Worm (Caenorhabditis elegans) whole organism, L2 larva: ENCODE measurements around the gene dct-19.
A peak's percentile ranks its signal among the peaks of the same experiment; 100 is the strongest.

Source experiments
- C34F6.9 ChIP-seq: fragments of 150-350 bp; optimal IDR thresholded peaks from 2 replicates; lab custom pipeline; 2014; ENCODE audit warnings: missing biosample characterization, missing genetic modification characterization
- F13H6.1 ChIP-seq: sonication (generic microtip); optimal IDR thresholded peaks from 2 replicates; lab custom pipeline; 2016; ENCODE audit warnings: missing genetic modification characterization, missing compliant biosample characterization
- Y55F3AM.14 ChIP-seq: fragments of 200-800 bp; sonication (Bioruptor generic); optimal IDR thresholded peaks from 2 replicates; lab custom pipeline; 2018; ENCODE audit warnings: mild to moderate bottlenecking, missing genetic modification characterization, missing compliant biosample characterization
- ZK546.5 ChIP-seq: sonication (generic microtip); optimal IDR thresholded peaks from 2 replicates; lab custom pipeline; 2017; ENCODE audit warnings: missing biosample characterization, missing genetic modification characterization
- alr-1 ChIP-seq: fragments of 150-350 bp; optimal IDR thresholded peaks from 2 replicates; lab custom pipeline; 2014; ENCODE audit warnings: missing biosample characterization, missing genetic modification characterization
- ama-1 ChIP-seq: fragments of 150-350 bp; optimal IDR thresholded peaks from 2 replicates; lab custom pipeline; 2018; ENCODE audit warnings: inconsistent platforms
- blmp-1 ChIP-seq: sonication (generic microtip); optimal IDR thresholded peaks from 2 replicates; lab custom pipeline; 2017; ENCODE audit warnings: missing genetic modification characterization, mild to moderate bottlenecking, missing compliant biosample characterization, antibody characterized with exemption, moderate library complexity; ENCODE audit not compliant: insufficient read depth
- ceh-16 ChIP-seq: fragments of 150-350 bp; optimal IDR thresholded peaks from 2 replicates; lab custom pipeline; 2014; ENCODE audit warnings: missing biosample characterization, missing genetic modification characterization
- crh-2 ChIP-seq: sonication (generic microtip); optimal IDR thresholded peaks from 2 replicates; lab custom pipeline; 2017; ENCODE audit warnings: missing biosample characterization, missing genetic modification characterization
- dmd-4 ChIP-seq: sonication (generic microtip); optimal IDR thresholded peaks from 2 replicates; lab custom pipeline; 2017; ENCODE audit warnings: missing biosample characterization, missing genetic modification characterization
- egl-27 ChIP-seq: sonication (generic microtip); optimal IDR thresholded peaks from 3 replicates; lab custom pipeline; 2017; ENCODE audit warnings: missing biosample characterization, missing genetic modification reagents, missing genetic modification characterization
- elt-3 ChIP-seq: sonication (generic microtip); optimal IDR thresholded peaks from 2 replicates; lab custom pipeline; 2017; ENCODE audit warnings: missing biosample characterization, missing genetic modification characterization
- fos-1 ChIP-seq: fragments of 150-350 bp; optimal IDR thresholded peaks from 2 replicates; lab custom pipeline; 2014; ENCODE audit warnings: missing biosample characterization, missing genetic modification characterization
- lin-39 ChIP-seq: fragments of 150-350 bp; optimal IDR thresholded peaks from 2 replicates; lab custom pipeline; 2014; ENCODE audit warnings: missing biosample characterization, missing genetic modification reagents, missing genetic modification characterization
- mab-5 ChIP-seq: fragments of 150-350 bp; optimal IDR thresholded peaks from 2 replicates; lab custom pipeline; 2014; ENCODE audit warnings: missing biosample characterization, missing genetic modification characterization
- nhr-12 ChIP-seq: fragments of 150-350 bp; optimal IDR thresholded peaks from 2 replicates; lab custom pipeline; 2014; ENCODE audit warnings: missing biosample characterization, missing genetic modification characterization
- nhr-129 ChIP-seq: fragments of 150-350 bp; optimal IDR thresholded peaks from 2 replicates; lab custom pipeline; 2014; ENCODE audit warnings: missing biosample characterization, missing genetic modification characterization
- nhr-25 ChIP-seq: fragments of 150-350 bp; sonication (generic microtip); optimal IDR thresholded peaks from 3 replicates; lab custom pipeline; 2014; ENCODE audit warnings: missing biosample characterization, missing genetic modification characterization
- nhr-6 ChIP-seq: fragments of 150-350 bp; optimal IDR thresholded peaks from 2 replicates; lab custom pipeline; 2014; ENCODE audit warnings: missing biosample characterization, missing genetic modification characterization
- nhr-77 ChIP-seq: fragments of 150-350 bp; optimal IDR thresholded peaks from 2 replicates; lab custom pipeline; 2014; ENCODE audit warnings: missing biosample characterization, missing genetic modification characterization
- peb-1 ChIP-seq: fragments of 150-350 bp; optimal IDR thresholded peaks from 2 replicates; lab custom pipeline; 2014; ENCODE audit warnings: missing biosample characterization, missing genetic modification characterization
- skn-1 ChIP-seq: sonication (generic microtip); optimal IDR thresholded peaks from 2 replicates; lab custom pipeline; 2017; ENCODE audit warnings: missing biosample characterization, missing genetic modification characterization
- sma-9 ChIP-seq, 2 experiments: fragments of 150-350 bp in 1 of 2; sonication (generic microtip) in 1 of 2; optimal IDR thresholded peaks; 2 replicates each; lab custom pipeline; 2014 to 2016; ENCODE audit warnings: missing genetic modification characterization in 2 of 2, mild to moderate bottlenecking in 1 of 2, missing biosample characterization in 1 of 2, missing compliant biosample characterization in 1 of 2, missing genetic modification reagents in 1 of 2, moderate library complexity in 1 of 2
- snpc-4 ChIP-seq: fragments of 150-350 bp; optimal IDR thresholded peaks from 2 replicates; lab custom pipeline; 2014; ENCODE audit warnings: missing biosample characterization, missing genetic modification characterization
- unc-62 ChIP-seq: fragments of 150-350 bp; optimal IDR thresholded peaks from 2 replicates; lab custom pipeline; 2014; ENCODE audit warnings: missing biosample characterization, missing genetic modification reagents, missing genetic modification characterization
- zag-1 ChIP-seq: fragments of 150-350 bp; optimal IDR thresholded peaks from 2 replicates; lab custom pipeline; 2014; ENCODE audit warnings: missing biosample characterization, missing genetic modification characterization
- ztf-1 ChIP-seq: fragments of 200-800 bp; sonication (Bioruptor generic); conservative IDR thresholded peaks from 2 replicates; pipeline ENCODE4 v1.3.6; 2022; ENCODE audit warnings: missing genetic modification characterization, missing compliant biosample characterization
- ztf-11 ChIP-seq: sonication (generic microtip); optimal IDR thresholded peaks from 2 replicates; lab custom pipeline; 2017; ENCODE audit warnings: missing biosample characterization, missing genetic modification characterization
- ztf-4 ChIP-seq: fragments of 150-350 bp; optimal IDR thresholded peaks from 2 replicates; lab custom pipeline; 2014; ENCODE audit warnings: missing biosample characterization, missing genetic modification characterization

The dct-19 gene

DNA sequence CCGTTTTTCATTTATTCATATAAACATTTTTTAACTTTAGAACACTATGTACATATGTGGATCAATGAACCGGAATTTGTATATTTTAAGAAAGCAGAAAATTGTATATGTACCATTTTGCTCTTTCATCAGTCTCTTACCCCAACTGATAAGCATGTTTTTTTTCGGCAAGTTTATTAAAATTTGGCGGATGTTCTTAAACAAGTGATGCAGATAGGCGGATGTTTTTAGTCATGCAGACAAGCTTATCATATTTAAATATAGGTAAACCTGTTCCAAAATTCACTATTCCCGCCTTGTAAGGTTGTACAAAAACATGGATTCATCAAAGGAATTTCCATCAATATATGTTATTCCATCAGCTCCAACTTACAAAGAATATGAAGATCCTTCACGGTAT lies 43.3 kb upstream of the dct-19 start, which contains the start of gene K08D8.9:
Gene K08D8.9, plus strand, starts transcription at position 301 of the 400 bp plus-strand sequence.
- no peak for TF ChIP-seq alr-1
- TF ChIP-seq sma-9 (GFP tag; optimal IDR thresholded peaks at IDR 0.05; lab: Kevin White, UChicago) = no peak
- TF ChIP-seq sma-9 (tag; optimal IDR thresholded peaks at IDR 0.05; lab: Kevin White, UChicago) = no peak
- no peak for TF ChIP-seq unc-62 (GFP tag; lab: Kevin White, UChicago)
- TF ChIP-seq nhr-77 (tag; lab: Kevin White, UChicago) = no peak
- TF ChIP-seq crh-2 = no peak
- no peak for TF ChIP-seq ztf-11
- TF ChIP-seq zag-1 (tag; lab: Kevin White, UChicago) = no peak
- TF ChIP-seq fos-1 (tag; lab: Kevin White, UChicago) = no peak
- no peak for TF ChIP-seq mab-5 (tag; lab: Kevin White, UChicago)
- TF ChIP-seq, all 48 proteins: peak for 0

- TF ChIP-seq alr-1 (no peak), ceh-16 (tag; lab: Kevin White, UChicago) (no peak), ztf-1 (no peak), dmd-4 (no peak), Y55F3AM.14 (no peak), F13H6.1 (tag; lab: Kevin White, UChicago) (no peak), lin-39 (tag; lab: Kevin White, UChicago) (no peak), ztf-4 (tag; lab: Kevin White, UChicago) (no peak), ama-1 (lab: Kevin White, UChicago) (no peak), mab-5 (tag; lab: Kevin White, UChicago) (no peak), ztf-11 (no peak), snpc-4 (no peak), egl-27 (tag; lab: Kevin White, UChicago) (no peak), nhr-6 (tag; lab: Kevin White, UChicago) (no peak), blmp-1 (tag; lab: Kevin White, UChicago) (no peak), elt-3 (no peak), nhr-129 (tag; lab: Kevin White, UChicago) (no peak)
Observed at ce11 chrIV:12900267-12900666, 42.5 kb upstream of the dct-19 start, which contains the start of gene K08D8.10. Gene K08D8.10 (plus strand): TSS chrIV:12900567.

DNA sequence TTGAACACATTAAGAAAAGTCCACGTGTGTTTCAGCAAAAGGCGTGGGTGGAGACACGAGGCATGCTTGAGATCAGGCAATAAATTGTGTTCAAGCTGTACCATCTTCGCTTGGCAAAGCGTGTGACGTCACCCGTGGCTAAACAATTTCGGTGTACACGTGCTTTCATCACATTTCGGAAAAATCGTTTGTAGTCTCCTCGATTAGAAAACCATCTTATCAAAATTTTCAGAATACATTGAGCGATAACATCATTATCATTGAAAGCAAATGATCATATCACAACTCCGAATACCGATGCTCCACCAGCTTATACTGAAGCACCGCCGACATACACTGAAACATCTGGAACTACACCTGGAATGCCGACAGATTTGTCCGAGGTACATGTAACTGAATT lies 41.1 kb upstream of the dct-19 start:
- TF ChIP-seq elt-3 (no peak), sma-9 (GFP tag; optimal IDR thresholded peaks at IDR 0.05; lab: Kevin White, UChicago) (peak; percentile 39), sma-9 (tag; optimal IDR thresholded peaks at IDR 0.05; lab: Kevin White, UChicago) (no peak), snpc-4 (no peak), fos-1 (tag; lab: Kevin White, UChicago) (peak; percentile 69)
- TF ChIP-seq, all 48 proteins: peak for 2

ce11 chrIV:12902430-12903110 lies 40.2 kb upstream of the dct-19 start, which contains the start of gene K08D8.2:
Gene K08D8.2 (plus strand): TSS chrIV:12903060.
- TF ChIP-seq C34F6.9 (tag; lab: Kevin White, UChicago) = no peak
- peak; percentile 66 for TF ChIP-seq fos-1 (tag; lab: Kevin White, UChicago)

ce11 chrIV:12903687-12904086 lies 39.0 kb upstream of the dct-19 start:
- TF ChIP-seq fos-1 (tag; lab: Kevin White, UChicago) (peak; percentile 55), ZK546.5 (tag; lab: Kevin White, UChicago) (no peak)

DNA sequence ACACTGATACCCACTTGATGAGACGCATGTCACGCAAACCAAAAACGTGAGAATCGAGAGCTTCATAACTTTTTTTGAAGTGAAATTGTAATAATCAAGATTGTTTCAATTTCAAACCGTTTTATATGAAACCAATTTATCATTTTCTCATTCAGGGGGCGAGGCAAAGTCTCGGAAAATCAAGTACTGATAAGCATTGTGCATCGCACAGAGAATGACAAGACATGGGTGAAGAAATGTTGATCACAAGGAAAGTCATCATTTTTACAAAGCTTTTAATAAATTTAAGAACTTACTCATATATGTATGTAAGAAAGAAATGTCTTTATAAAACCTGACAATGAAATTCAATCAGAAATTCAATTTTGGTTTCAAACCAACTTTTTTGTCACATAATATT lies 36.2 kb upstream of the dct-19 start, which contains the start of gene K08D8.3:
Gene K08D8.3, minus strand, starts transcription at position 131 of the 400 bp plus-strand sequence.
- no peak for TF ChIP-seq nhr-25 (tag; lab: Kevin White, UChicago)
- peak; percentile 32 for TF ChIP-seq sma-9 (GFP tag; optimal IDR thresholded peaks at IDR 0.05; lab: Kevin White, UChicago)
- TF ChIP-seq sma-9 (tag; optimal IDR thresholded peaks at IDR 0.05; lab: Kevin White, UChicago) = no peak
- peak; percentile 89 for TF ChIP-seq fos-1 (tag; lab: Kevin White, UChicago)
- no peak for TF ChIP-seq unc-62 (GFP tag; lab: Kevin White, UChicago)
- no peak for TF ChIP-seq nhr-129 (tag; lab: Kevin White, UChicago)
- TF ChIP-seq nhr-77 (tag; lab: Kevin White, UChicago) = no peak
- TF ChIP-seq nhr-12 (tag; lab: Kevin White, UChicago) = no peak
- no peak for TF ChIP-seq C34F6.9 (tag; lab: Kevin White, UChicago)
- TF ChIP-seq skn-1 = peak; percentile 89
- TF ChIP-seq peb-1 (tag; lab: Kevin White, UChicago) = no peak
- TF ChIP-seq egl-27 (tag; lab: Kevin White, UChicago) = no peak
- TF ChIP-seq dmd-4 = no peak
